Fruit fly (Drosophila melanogaster): ENCODE measurements around the gene Diedel.

The Diedel gene

DNA sequence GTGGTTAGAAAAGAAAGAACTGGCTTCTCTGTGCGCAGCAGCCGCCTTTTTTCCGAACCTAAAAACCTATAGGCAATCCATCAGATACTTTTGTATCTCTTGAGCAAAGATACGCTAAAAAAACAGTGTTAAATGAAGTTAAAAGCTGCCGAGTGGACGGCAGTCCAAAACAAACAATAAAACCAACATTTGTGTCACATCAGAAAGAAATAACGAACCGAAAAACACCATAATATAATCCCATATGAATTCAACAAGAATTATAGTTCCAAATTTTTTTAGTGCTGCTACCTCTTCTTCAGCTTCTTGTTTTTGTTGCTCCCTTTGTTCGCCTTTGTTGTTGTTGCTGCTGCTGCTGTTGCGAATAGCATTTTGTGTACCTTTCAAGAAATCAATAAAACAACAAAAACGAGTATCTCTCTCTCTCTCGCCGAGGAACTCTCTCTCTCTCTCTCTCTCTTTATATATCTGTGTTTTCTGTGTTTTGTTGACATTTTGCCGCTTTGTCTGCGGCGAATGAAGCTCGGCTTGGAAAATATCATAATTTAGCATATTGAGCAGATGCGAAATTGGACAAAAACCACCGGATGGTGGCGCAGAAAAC is 35.8 kb upstream of the Diedel start:
- TF ChIP-seq nmo (GFP tag; optimal IDR thresholded peaks at IDR 0.05), result no peak
- TF ChIP-seq CG15696 (tag; optimal IDR thresholded peaks at IDR 0.05), result no peak
- TF ChIP-seq Deaf1 (tag; optimal IDR thresholded peaks at IDR 0.05), result no peak
- no peak for TF ChIP-seq CG2678 (tag; optimal IDR thresholded peaks at IDR 0.05)
- TF ChIP-seq CG7963 (GFP tag; IDR thresholded peaks at IDR 0.05; ENCODE audit: partially characterized antibody), result no peak
- TF ChIP-seq CG32767 (GFP tag; IDR thresholded peaks at IDR 0.05), result peak; percentile 69; the same call in 1 of the 2 replicates
- TF ChIP-seq Hmr (GFP tag; optimal IDR thresholded peaks at IDR 0.05), result no peak
- TF ChIP-seq CG10274 (GFP tag; optimal IDR thresholded peaks at IDR 0.05), result no peak
- no peak for TF ChIP-seq Dbx (GFP tag; IDR thresholded peaks at IDR 0.05)
- no peak for TF ChIP-seq CG13123 (GFP tag; optimal IDR thresholded peaks at IDR 0.05)
- no peak for TF ChIP-seq CG3847 (GFP tag; IDR thresholded peaks at IDR 0.05)
- no peak for TF ChIP-seq CG11723 (GFP tag; optimal IDR thresholded peaks at IDR 0.05)
- no peak for TF ChIP-seq CG7928 (GFP tag; optimal IDR thresholded peaks at IDR 0.05)
- TF ChIP-seq CG17802 (tag; optimal IDR thresholded peaks at IDR 0.05), result no peak
- no peak for TF ChIP-seq GATAe (GFP tag; conservative IDR thresholded peaks at IDR 0.05)
- no peak for TF ChIP-seq ash1 (GFP tag; optimal IDR thresholded peaks at IDR 0.05)
- no peak for TF ChIP-seq CG30431 (GFP tag; optimal IDR thresholded peaks at IDR 0.05)
- TF ChIP-seq CG31388 (GFP tag; optimal IDR thresholded peaks at IDR 0.05), result no peak
- TF ChIP-seq lbe (GFP tag; optimal IDR thresholded peaks at IDR 0.05), result no peak
- TF ChIP-seq sqz (GFP tag; optimal IDR thresholded peaks at IDR 0.05), result peak; percentile 2
- no peak for TF ChIP-seq CG10209 (GFP tag; optimal IDR thresholded peaks at IDR 0.05)
- TF ChIP-seq CG11504 (tag; optimal IDR thresholded peaks at IDR 0.05), result peak; percentile 41
- TF ChIP-seq YL-1 (GFP tag; optimal IDR thresholded peaks at IDR 0.05), result no peak
- TF ChIP-seq slp2 (GFP tag; optimal IDR thresholded peaks at IDR 0.05), result no peak
- TF ChIP-seq Taf1 (GFP tag; IDR thresholded peaks at IDR 0.05), result no peak
- TF ChIP-seq CG6813 (GFP tag; optimal IDR thresholded peaks at IDR 0.05), result no peak
- TF ChIP-seq Aef1 (GFP tag; IDR thresholded peaks at IDR 0.05), result peak; percentile 63
- TF ChIP-seq nom (GFP tag; optimal IDR thresholded peaks at IDR 0.05), result peak; percentile 5
- no peak for TF ChIP-seq CG2202 (tag; optimal IDR thresholded peaks at IDR 0.05)
- TF ChIP-seq gcm2 (GFP tag; optimal IDR thresholded peaks at IDR 0.05), result no peak
- peak; percentile 79; the same call in 2 of the 4 replicates for TF ChIP-seq chinmo (GFP tag; IDR thresholded peaks at IDR 0.05; ENCODE audit: partially characterized antibody)
- no peak for TF ChIP-seq lmd (GFP tag; IDR thresholded peaks at IDR 0.05)
- TF ChIP-seq CG8765 (GFP tag; IDR thresholded peaks at IDR 0.05), result no peak
- TF ChIP-seq repo (GFP tag; optimal IDR thresholded peaks at IDR 0.05), result no peak
- TF ChIP-seq CG1832 (GFP tag; optimal IDR thresholded peaks at IDR 0.05), result peak; percentile 45
- peak; percentile 68 for TF ChIP-seq CG8281 (tag; optimal IDR thresholded peaks at IDR 0.05)
- TF ChIP-seq lab (GFP tag; optimal IDR thresholded peaks at IDR 0.05), result no peak
- TF ChIP-seq CG11456 (GFP tag; IDR thresholded peaks at IDR 0.05), result no peak
- peak; percentile 7 for TF ChIP-seq CoRest (tag; optimal IDR thresholded peaks at IDR 0.05)
- no peak for TF ChIP-seq CG7357 (GFP tag; IDR thresholded peaks at IDR 0.05)
- TF ChIP-seq E2f1 (GFP tag; IDR thresholded peaks at IDR 0.05), result no peak
- TF ChIP-seq Elba2 (GFP tag; optimal IDR thresholded peaks at IDR 0.05), result peak; percentile 76
- TF ChIP-seq CG11695 (GFP tag; IDR thresholded peaks at IDR 0.05), result no peak
- TF ChIP-seq jing (GFP tag; optimal IDR thresholded peaks at IDR 0.05), result no peak
- TF ChIP-seq vvl (GFP tag; IDR thresholded peaks at IDR 0.05), result peak; percentile 11; the same call in 1 of the 2 replicates
- no peak for TF ChIP-seq pho (GFP tag; optimal IDR thresholded peaks at IDR 0.05)
- no peak for TF ChIP-seq CkIIα-i1 (GFP tag; IDR thresholded peaks at IDR 0.05)
- TF ChIP-seq Hey (tag; optimal IDR thresholded peaks at IDR 0.05), result no peak
- no peak for TF ChIP-seq Hr3 (GFP tag; optimal IDR thresholded peaks at IDR 0.05)
- peak; percentile 44 for TF ChIP-seq CG8924 (tag; optimal IDR thresholded peaks at IDR 0.05)
